Worm (Caenorhabditis elegans): Measurements from ENCODE around the gene far-6.
A peak's percentile ranks its signal among the peaks of the same experiment; 100 is the strongest.

far-6 gene

DNA sequence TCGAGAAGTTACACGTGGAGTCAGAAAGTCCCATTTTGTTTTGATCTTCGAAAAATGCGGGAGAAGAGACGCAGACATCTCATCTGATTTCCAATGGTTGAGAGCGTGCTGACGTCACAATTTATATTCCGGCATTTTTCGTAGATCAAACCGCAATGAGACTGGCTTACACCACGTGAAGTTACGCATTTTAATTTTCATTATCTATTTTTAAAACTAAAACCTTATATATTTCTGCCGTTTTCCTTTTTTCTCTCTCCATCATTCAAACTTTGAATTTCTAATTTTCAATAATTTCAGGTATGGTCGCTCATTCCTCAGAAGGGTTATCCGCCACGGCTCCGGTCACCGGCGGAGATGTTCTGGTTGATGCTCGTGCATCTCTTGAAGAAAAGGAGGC lies 12.8 kb upstream of the far-6 start, which contains the start of gene fat-1:
Gene fat-1 (plus strand): TSS at position 301 of the 400 bp plus-strand sequence.
- no peak for TF ChIP-seq jun-1 (tag; optimal IDR thresholded peaks at IDR 0.05)

DNA sequence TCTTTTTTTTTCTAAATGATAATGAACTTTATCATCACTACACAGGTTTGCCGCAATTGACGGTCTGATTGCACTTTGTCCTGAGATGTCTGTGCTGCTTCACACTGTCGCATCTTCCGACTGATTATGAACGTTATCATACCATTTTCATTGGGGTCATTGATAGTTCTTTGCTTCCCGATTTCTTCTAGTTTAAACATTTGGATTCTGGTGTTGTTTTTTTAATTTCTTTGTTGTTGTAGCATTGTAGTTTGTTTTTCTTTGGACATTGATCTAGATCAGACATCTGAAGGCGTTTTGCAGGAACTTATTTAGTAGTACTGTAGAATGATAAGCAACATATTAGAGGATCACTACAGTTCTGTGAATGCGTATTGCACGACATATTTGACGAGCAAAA lies 9.4 kb upstream of the far-6 start:
- TF ChIP-seq ztf-4 (tag; optimal IDR thresholded peaks at IDR 0.05): no peak
- TF ChIP-seq ceh-9 (tag; optimal IDR thresholded peaks at IDR 0.05): no peak
- TF ChIP-seq lsy-12 (tag; optimal IDR thresholded peaks at IDR 0.05): peak; percentile 27
- peak; percentile 36 to 77 (median 50) for TF ChIP-seq elt-3 (tag; optimal IDR thresholded peaks at IDR 0.05)
- peak; percentile 68 for TF ChIP-seq pha-4 (tag; optimal IDR thresholded peaks at IDR 0.05)
- TF ChIP-seq ZK546.5 (tag; optimal IDR thresholded peaks at IDR 0.05): no peak
- peak; percentile 86 for TF ChIP-seq nhr-76 (tag; optimal IDR thresholded peaks at IDR 0.05)
- TF ChIP-seq pqm-1 (tag; optimal IDR thresholded peaks at IDR 0.05): peak; percentile 98
- TF ChIP-seq zag-1 (tag; optimal IDR thresholded peaks at IDR 0.05): no peak
- TF ChIP-seq nfya-1 (tag; optimal IDR thresholded peaks at IDR 0.05; ENCODE audit: insufficient read depth): peak; percentile 14
- peak; percentile 20 for TF ChIP-seq R02D3.7 (tag; optimal IDR thresholded peaks at IDR 0.05)
- TF ChIP-seq jun-1 (tag; optimal IDR thresholded peaks at IDR 0.05): peak; percentile 71
- TF ChIP-seq elt-2 (tag; optimal IDR thresholded peaks at IDR 0.05): peak; percentile 98
- peak; percentile 83 for TF ChIP-seq nhr-43 (tag; optimal IDR thresholded peaks at IDR 0.05; ENCODE audit: poor library complexity, severe bottlenecking)
- TF ChIP-seq fos-1 (tag; optimal IDR thresholded peaks at IDR 0.05): peak; percentile 57
- TF ChIP-seq unc-39 (tag; optimal IDR thresholded peaks at IDR 0.05): no peak
- peak; percentile 20 for TF ChIP-seq nhr-25 (tag; optimal IDR thresholded peaks at IDR 0.05)
- TF ChIP-seq fkh-10 (GFP tag; optimal IDR thresholded peaks at IDR 0.05): no peak
- peak; percentile 72 for TF ChIP-seq nhr-23 (tag; optimal IDR thresholded peaks at IDR 0.05)
- TF ChIP-seq ceh-28 (tag; optimal IDR thresholded peaks at IDR 0.05): peak; percentile 61
- TF ChIP-seq nhr-11 (tag; optimal IDR thresholded peaks at IDR 0.05): peak; percentile 13
- no peak for TF ChIP-seq ama-1 (optimal IDR thresholded peaks at IDR 0.05)
- peak; percentile 33 for TF ChIP-seq skn-1 (tag; optimal IDR thresholded peaks at IDR 0.05)
- no peak for TF ChIP-seq egl-5 (tag; optimal IDR thresholded peaks at IDR 0.05)
- TF ChIP-seq mml-1 (tag; optimal IDR thresholded peaks at IDR 0.05): no peak

- TF ChIP-seq egl-27 (tag; optimal IDR thresholded peaks at IDR 0.05) (no peak), ceh-28 (tag; optimal IDR thresholded peaks at IDR 0.05) (peak; percentile 91)
These were observed 8.1 kb upstream of the far-6 start for ce11 chrIV:13319886-13320650.

DNA sequence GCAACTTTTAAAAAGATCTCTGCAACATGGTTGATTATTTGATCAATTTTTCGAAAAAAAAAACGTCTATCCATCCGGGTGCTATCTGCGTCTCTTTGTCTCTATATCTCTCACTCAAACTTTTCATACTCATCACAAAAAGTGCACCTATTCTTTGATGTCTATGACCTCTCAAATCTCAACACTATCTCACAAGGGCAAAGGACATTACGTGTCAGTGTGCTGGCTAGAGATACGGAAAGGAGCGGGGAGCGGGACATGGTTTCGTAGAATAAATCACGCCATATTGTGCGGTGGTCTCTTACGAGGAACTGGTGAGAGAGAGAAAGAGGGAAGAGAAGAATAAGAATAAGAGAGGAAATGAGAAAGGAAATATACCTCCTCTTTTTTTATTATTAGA lies 5.7 kb upstream of the far-6 start:
- TF ChIP-seq mml-1 (tag; optimal IDR thresholded peaks at IDR 0.05) (no peak), ZK546.5 (tag; optimal IDR thresholded peaks at IDR 0.05) (no peak), egl-27 (tag; optimal IDR thresholded peaks at IDR 0.05) (peak; percentile 17), daf-12 (tag; optimal IDR thresholded peaks at IDR 0.05) (no peak), unc-39 (tag; optimal IDR thresholded peaks at IDR 0.05) (no peak), snpc-4 (tag; optimal IDR thresholded peaks at IDR 0.05) (no peak), eor-1 (tag; optimal IDR thresholded peaks at IDR 0.05) (no peak), nhr-76 (tag; optimal IDR thresholded peaks at IDR 0.05) (peak; percentile 34), aly-2 (tag; optimal IDR thresholded peaks at IDR 0.05) (no peak), unc-62 (GFP tag; optimal IDR thresholded peaks at IDR 0.05) (peak; percentile 88), skn-1 (tag; optimal IDR thresholded peaks at IDR 0.05) (no peak), lin-39 (tag; optimal IDR thresholded peaks at IDR 0.05) (no peak), sea-2 (GFP tag; optimal IDR thresholded peaks at IDR 0.05) (no peak), nhr-67 (tag; optimal IDR thresholded peaks at IDR 0.05) (no peak), lin-15B (tag; optimal IDR thresholded peaks at IDR 0.05) (peak; percentile 56), ceh-16 (tag; optimal IDR thresholded peaks at IDR 0.05) (no peak), R02D3.7 (tag; optimal IDR thresholded peaks at IDR 0.05) (peak; percentile 40), nhr-25 (tag; optimal IDR thresholded peaks at IDR 0.05) (peak; percentile 62), fkh-10 (GFP tag; optimal IDR thresholded peaks at IDR 0.05) (no peak), nhr-43 (tag; optimal IDR thresholded peaks at IDR 0.05; ENCODE audit: poor library complexity, severe bottlenecking) (peak; percentile 42), lsy-12 (tag; optimal IDR thresholded peaks at IDR 0.05) (peak; percentile 46), nhr-28 (tag; optimal IDR thresholded peaks at IDR 0.05) (no peak), hmg-11 (tag; optimal IDR thresholded peaks at IDR 0.05) (peak; percentile 48), elt-2 (tag; optimal IDR thresholded peaks at IDR 0.05) (peak; percentile 97), ama-1 (optimal IDR thresholded peaks at IDR 0.05) (no peak), pqm-1 (tag; optimal IDR thresholded peaks at IDR 0.05) (peak; percentile 95), pha-4 (tag; optimal IDR thresholded peaks at IDR 0.05) (peak; percentile 69), nhr-237 (tag; optimal IDR thresholded peaks at IDR 0.05) (no peak), tbx-2 (tag; optimal IDR thresholded peaks at IDR 0.05) (peak; percentile 38), ztf-4 (tag; optimal IDR thresholded peaks at IDR 0.05) (no peak), ceh-9 (tag; optimal IDR thresholded peaks at IDR 0.05) (no peak), mdl-1 (tag; optimal IDR thresholded peaks at IDR 0.05) (no peak), elt-3 (tag; optimal IDR thresholded peaks at IDR 0.05) (no peak), nhr-23 (tag; optimal IDR thresholded peaks at IDR 0.05) (peak; percentile 95), ztf-11 (tag; optimal IDR thresholded peaks at IDR 0.05) (no peak), nfya-1 (tag; optimal IDR thresholded peaks at IDR 0.05; ENCODE audit: insufficient read depth) (peak; percentile 81), nhr-12 (tag; optimal IDR thresholded peaks at IDR 0.05) (no peak)
